Fruit fly (Drosophila melanogaster): Measurements from ENCODE around the gene orb2.

DNA sequence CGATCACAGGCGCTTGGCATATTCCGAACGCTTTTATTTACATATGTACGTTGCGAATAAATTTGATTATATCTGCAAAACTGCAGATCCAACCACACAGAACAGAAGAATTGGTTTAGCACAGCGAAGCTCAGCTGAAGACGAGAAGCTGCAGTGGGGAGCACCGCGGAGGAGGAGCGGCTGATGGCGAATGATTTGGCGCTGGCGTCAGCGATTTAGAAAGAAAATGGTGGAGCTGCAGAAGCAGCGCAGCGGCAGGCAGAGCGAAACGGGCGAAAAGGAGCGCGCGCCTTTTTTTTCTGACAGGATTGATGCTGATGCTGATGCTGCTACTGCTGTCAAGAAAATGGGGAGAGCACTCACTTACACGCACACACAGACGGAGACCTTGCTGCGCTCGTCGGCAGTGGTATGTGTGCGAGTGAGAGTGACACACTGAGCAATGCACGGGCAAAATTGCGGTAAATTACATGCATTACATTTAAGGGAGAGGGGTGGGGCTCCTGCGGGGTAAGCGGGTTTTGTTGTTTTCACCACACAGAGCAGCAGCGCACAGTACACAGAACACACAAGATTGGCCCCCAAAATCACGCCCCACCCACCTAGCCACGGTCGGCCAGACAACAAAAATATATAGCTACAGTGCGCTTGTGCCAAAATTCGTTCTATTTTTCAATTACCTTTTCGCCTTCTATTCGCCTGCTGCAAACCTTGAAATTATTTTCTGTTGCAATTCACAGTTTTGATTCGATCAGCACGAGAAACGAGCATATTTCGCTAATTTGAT is 42.8 kb upstream of the orb2 start:
- TF ChIP-seq lola (GFP tag; optimal IDR thresholded peaks at IDR 0.05) (no peak), CG9609 (GFP tag; optimal IDR thresholded peaks at IDR 0.05) (no peak), H15 (GFP tag; IDR thresholded peaks at IDR 0.05) (no peak), Gug (GFP tag; IDR thresholded peaks at IDR 0.05) (no peak), CG15011 (GFP tag; optimal IDR thresholded peaks at IDR 0.05) (no peak), D19B (GFP tag; optimal IDR thresholded peaks at IDR 0.05) (no peak)

Data from whole organism, embryonic.